Worm (Caenorhabditis elegans) whole organism, late embryonic: ENCODE results near the gene srh-229.

ENCODE experiments used
- ama-1 ChIP-seq: fragments of 150-350 bp; optimal IDR thresholded peaks from 2 replicates; lab custom pipeline; 2014
- ceh-24 ChIP-seq: sonication (generic microtip); optimal IDR thresholded peaks from 2 replicates; lab custom pipeline; 2016; ENCODE audit warnings: mild to moderate bottlenecking, missing genetic modification characterization, missing compliant biosample characterization
- ceh-9 ChIP-seq: sonication (generic microtip); optimal IDR thresholded peaks from 2 replicates; lab custom pipeline; 2016; ENCODE audit warnings: mild to moderate bottlenecking, missing genetic modification characterization, inconsistent platforms, missing compliant biosample characterization
- nhr-11 ChIP-seq: fragments of 150-350 bp; optimal IDR thresholded peaks from 2 replicates; lab custom pipeline; 2014; ENCODE audit warnings: missing biosample characterization, missing genetic modification characterization
- nhr-232 ChIP-seq: sonication (generic microtip); optimal IDR thresholded peaks from 2 replicates; lab custom pipeline; 2016; ENCODE audit warnings: missing genetic modification characterization, missing compliant biosample characterization
- pax-1 ChIP-seq: fragments of 150-350 bp; optimal IDR thresholded peaks from 2 replicates; lab custom pipeline; 2014; ENCODE audit warnings: missing biosample characterization, missing genetic modification characterization
- pqm-1 ChIP-seq: sonication (generic microtip); optimal IDR thresholded peaks from 2 replicates; lab custom pipeline; 2016; ENCODE audit warnings: missing genetic modification characterization, missing compliant biosample characterization
- rnt-1 ChIP-seq: sonication (generic microtip); optimal IDR thresholded peaks from 2 replicates; lab custom pipeline; 2016; ENCODE audit warnings: missing genetic modification characterization, missing compliant biosample characterization

DNA sequence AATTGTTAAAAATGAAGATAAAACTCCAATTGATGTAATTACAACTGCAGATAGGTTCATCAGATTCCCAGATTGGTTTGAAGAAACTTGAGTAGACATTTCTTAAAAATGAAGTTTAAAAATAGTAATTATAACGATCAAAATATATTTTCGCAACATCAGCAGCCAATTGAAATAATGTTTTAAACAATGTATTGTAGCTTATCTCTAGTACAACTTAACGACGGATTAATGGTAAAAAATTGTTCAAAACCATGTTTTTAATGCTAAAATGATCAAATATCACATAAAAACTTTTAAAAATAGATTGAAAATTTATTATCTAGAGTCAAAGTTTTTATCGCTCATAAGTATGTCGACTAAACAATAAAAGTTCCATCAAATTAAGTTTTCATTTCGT lies 9.0 kb downstream of the srh-229 start, which contains the start of gene srbc-11:
- TF ChIP-seq rnt-1 (tag; lab: Kevin White, UChicago): no peak
- no peak for TF ChIP-seq ceh-9
- TF ChIP-seq ama-1 (lab: Kevin White, UChicago): no peak
- no peak for TF ChIP-seq nhr-11 (tag; lab: Kevin White, UChicago)
- no peak for TF ChIP-seq pax-1 (tag; lab: Kevin White, UChicago)
- TF ChIP-seq ceh-24 (tag; lab: Kevin White, UChicago): no peak
- no peak for TF ChIP-seq pqm-1 (tag; lab: Kevin White, UChicago)
- no peak for TF ChIP-seq nhr-232 (tag; lab: Kevin White, UChicago)
